Worm (Caenorhabditis elegans): ENCODE measurements around the gene F14H12.8.

Gene F14H12.8

ce11 chrX:4408466-4408865 is 43.7 kb upstream of the F14H12.8 start:
- no peak for TF ChIP-seq ceh-6 (GFP tag; optimal IDR thresholded peaks at IDR 0.05)
- no peak for TF ChIP-seq elt-4 (tag; optimal IDR thresholded peaks at IDR 0.05)

- TF ChIP-seq pax-1 (tag; optimal IDR thresholded peaks at IDR 0.05) (no peak), ahr-1 (tag; optimal IDR thresholded peaks at IDR 0.05) (no peak), hlh-8 (tag; optimal IDR thresholded peaks at IDR 0.05) (no peak), nhr-232 (tag; optimal IDR thresholded peaks at IDR 0.05) (no peak), ceh-9 (tag; optimal IDR thresholded peaks at IDR 0.05) (no peak), tbx-7 (tag; optimal IDR thresholded peaks at IDR 0.05) (no peak), fkh-10 (GFP tag; optimal IDR thresholded peaks at IDR 0.05) (no peak), fkh-6 (tag; optimal IDR thresholded peaks at IDR 0.05) (no peak), ceh-34 (tag; optimal IDR thresholded peaks at IDR 0.05) (no peak), pat-9 (tag; optimal IDR thresholded peaks at IDR 0.05) (no peak), tbx-2 (tag; optimal IDR thresholded peaks at IDR 0.05) (no peak)
These were observed 39.9 kb upstream of the F14H12.8 start for ce11 chrX:4404717-4405116.

- no peak for TF ChIP-seq ceh-6 (GFP tag; optimal IDR thresholded peaks at IDR 0.05)
- TF ChIP-seq dve-1 (tag; optimal IDR thresholded peaks at IDR 0.05): no peak
- TF ChIP-seq T23F11.4 (GFP tag; optimal IDR thresholded peaks at IDR 0.05): no peak
- TF ChIP-seq hlh-30 (tag; optimal IDR thresholded peaks at IDR 0.05; ENCODE audit: insufficient read depth): no peak
- no peak for TF ChIP-seq mec-3 (tag; optimal IDR thresholded peaks at IDR 0.05; ENCODE audit: borderline replicate concordance)
- no peak for TF ChIP-seq unc-55 (GFP tag; optimal IDR thresholded peaks at IDR 0.05)
- TF ChIP-seq ceh-31 (tag; optimal IDR thresholded peaks at IDR 0.05): no peak
- TF ChIP-seq unc-86 (tag; optimal IDR thresholded peaks at IDR 0.05): no peak
- TF ChIP-seq K02D7.2 (tag; optimal IDR thresholded peaks at IDR 0.05): no peak
These were observed 38.1 kb upstream of the F14H12.8 start, which contains the start of gene D1079.1 for ce11 chrX:4402854-4403253. Gene D1079.1, plus strand, starts transcription at chrX:4403154.

ce11 chrX:4400296-4400695 is 35.5 kb upstream of the F14H12.8 start:
- no peak for TF ChIP-seq ceh-34 (tag; optimal IDR thresholded peaks at IDR 0.05)
- TF ChIP-seq dve-1 (tag; optimal IDR thresholded peaks at IDR 0.05): no peak
- no peak for TF ChIP-seq madf-2 (tag; optimal IDR thresholded peaks at IDR 0.05)
- no peak for TF ChIP-seq sox-4 (tag; optimal IDR thresholded peaks at IDR 0.05)
- TF ChIP-seq odd-2 (tag; optimal IDR thresholded peaks at IDR 0.05): no peak
- no peak for TF ChIP-seq K02D7.2 (tag; optimal IDR thresholded peaks at IDR 0.05)
- no peak for TF ChIP-seq ceh-14 (tag; optimal IDR thresholded peaks at IDR 0.05)
- TF ChIP-seq lim-6 (tag; optimal IDR thresholded peaks at IDR 0.05): no peak
- no peak for TF ChIP-seq npax-4 (tag; optimal IDR thresholded peaks at IDR 0.05)

ce11 chrX:4397460-4397859 is 32.7 kb upstream of the F14H12.8 start:
- no peak for TF ChIP-seq C08G9.2 (tag; optimal IDR thresholded peaks at IDR 0.05)
- no peak for TF ChIP-seq unc-3 (GFP tag; conservative IDR thresholded peaks at IDR 0.05)
- TF ChIP-seq unc-3 (tag; optimal IDR thresholded peaks at IDR 0.05): no peak
- no peak for TF ChIP-seq npax-4 (tag; optimal IDR thresholded peaks at IDR 0.05)
- TF ChIP-seq nhr-11 (tag; optimal IDR thresholded peaks at IDR 0.05): no peak
- TF ChIP-seq ama-1 (optimal IDR thresholded peaks at IDR 0.05): no peak
- TF ChIP-seq ceh-48 (tag; optimal IDR thresholded peaks at IDR 0.05): no peak
- TF ChIP-seq mec-3 (tag; optimal IDR thresholded peaks at IDR 0.05; ENCODE audit: borderline replicate concordance): no peak
- no peak for TF ChIP-seq ceh-18 (tag; optimal IDR thresholded peaks at IDR 0.05)
- no peak for TF ChIP-seq ceh-22 (tag; optimal IDR thresholded peaks at IDR 0.05)
- TF ChIP-seq pat-9 (tag; optimal IDR thresholded peaks at IDR 0.05): no peak
- no peak for TF ChIP-seq hlh-13 (GFP tag; optimal IDR thresholded peaks at IDR 0.05)
- TF ChIP-seq dve-1 (tag; optimal IDR thresholded peaks at IDR 0.05): no peak
- no peak for TF ChIP-seq ceh-31 (tag; optimal IDR thresholded peaks at IDR 0.05)
- TF ChIP-seq fax-1 (tag; optimal IDR thresholded peaks at IDR 0.05): no peak
